Worm (Caenorhabditis elegans): ENCODE data around the gene elli-1.

DNA sequence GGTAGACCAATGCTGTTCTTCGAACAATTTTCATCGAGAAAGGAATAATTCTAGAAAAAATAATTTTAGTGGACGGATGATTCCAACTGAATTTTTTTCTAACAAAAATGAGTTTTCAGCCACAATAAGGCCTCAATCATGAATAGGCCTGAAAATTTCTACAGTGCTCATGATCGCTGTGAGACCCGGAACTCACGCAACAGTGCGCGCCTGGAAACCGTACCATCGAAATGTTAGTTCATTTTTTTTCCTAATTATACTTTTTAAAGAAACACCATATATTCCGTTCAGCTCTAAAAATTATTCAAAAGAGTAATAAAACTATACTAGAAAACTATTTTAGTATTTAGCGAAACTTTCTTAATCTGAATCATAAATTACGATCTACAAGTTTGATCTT, 29.7 kb downstream of the elli-1 start:
- TF ChIP-seq ztf-29 (GFP tag; IDR thresholded peaks at IDR 0.05) (no peak), ztf-23 (GFP tag; IDR thresholded peaks at IDR 0.05) (no peak), T22C8.4 (GFP tag; IDR thresholded peaks at IDR 0.05) (no peak), klf-2 (GFP tag; conservative IDR thresholded peaks at IDR 0.05) (no peak), med-1 (GFP tag; optimal IDR thresholded peaks at IDR 0.05; ENCODE audit: insufficient read depth) (no peak), tab-1 (GFP tag; IDR thresholded peaks at IDR 0.05) (no peak), cog-1 (tag; optimal IDR thresholded peaks at IDR 0.05) (no peak), flt-1 (GFP tag; IDR thresholded peaks at IDR 0.05) (no peak)
